Worm (Caenorhabditis elegans) whole organism, L1 larva: ENCODE results near the gene syd-9.
A peak's percentile ranks its signal among the peaks of the same experiment; 100 is the strongest.

Source experiments
- C04F5.9 ChIP-seq: sonication (generic microtip); optimal IDR thresholded peaks from 2 replicates; lab custom pipeline; 2016; ENCODE audit warnings: missing genetic modification characterization, missing compliant biosample characterization
- C16A3.4 ChIP-seq: fragments of 150-350 bp; optimal IDR thresholded peaks from 2 replicates; lab custom pipeline; 2014; ENCODE audit warnings: missing biosample characterization, missing genetic modification characterization
- F16B12.6 ChIP-seq: fragments of 150-350 bp; optimal IDR thresholded peaks from 2 replicates; lab custom pipeline; 2014; ENCODE audit warnings: missing biosample characterization, missing genetic modification characterization
- aly-2 ChIP-seq: fragments of 150-350 bp; optimal IDR thresholded peaks from 2 replicates; lab custom pipeline; 2014; ENCODE audit warnings: missing biosample characterization, missing genetic modification characterization
- blmp-1 ChIP-seq: fragments of 150-350 bp; optimal IDR thresholded peaks from 2 replicates; lab custom pipeline; 2014; ENCODE audit warnings: missing biosample characterization, missing genetic modification characterization
- ceh-8 ChIP-seq: fragments of 200-800 bp; sonication (Bioruptor generic); optimal IDR thresholded peaks from 2 replicates; lab custom pipeline; 2018; ENCODE audit warnings: mild to moderate bottlenecking, missing genetic modification characterization, moderate library complexity, missing compliant biosample characterization
- ceh-82 ChIP-seq, 3 experiments: fragments of 150-350 bp in 1 of 3; sonication (generic microtip) in 2 of 3; optimal IDR thresholded peaks; 2 replicates each; lab custom pipeline; 2014 to 2017; ENCODE audit warnings: missing biosample characterization in 3 of 3, missing genetic modification characterization in 3 of 3
- ces-1 ChIP-seq: fragments of 150-350 bp; optimal IDR thresholded peaks from 2 replicates; lab custom pipeline; 2014; ENCODE audit warnings: missing biosample characterization, missing genetic modification reagents, missing genetic modification characterization
- dpl-1 ChIP-seq, 3 experiments: fragments of 150-350 bp in 2 of 3; sonication (generic microtip) in 1 of 3; optimal IDR thresholded peaks; 2 replicates each; lab custom pipeline; 2014 to 2017; ENCODE audit warnings: missing biosample characterization in 3 of 3, missing genetic modification characterization in 3 of 3, missing genetic modification reagents in 3 of 3
- dsc-1 ChIP-seq: sonication (generic microtip); optimal IDR thresholded peaks from 2 replicates; lab custom pipeline; 2016; ENCODE audit warnings: mild to moderate bottlenecking, missing genetic modification characterization, missing compliant biosample characterization
- efl-3 ChIP-seq: fragments of 200-800 bp; sonication (Bioruptor generic); optimal IDR thresholded peaks from 2 replicates; lab custom pipeline; 2018; ENCODE audit warnings: mild to moderate bottlenecking, missing genetic modification characterization, missing compliant biosample characterization
- egl-13 ChIP-seq: sonication (generic microtip); optimal IDR thresholded peaks from 2 replicates; lab custom pipeline; 2016; ENCODE audit warnings: missing genotype, missing genetic modification reagents, missing genetic modification characterization, missing compliant biosample characterization
- egl-27 ChIP-seq, 2 experiments: fragments of 150-350 bp in 1 of 2; sonication (generic microtip); optimal IDR thresholded peaks; 3 replicates each; lab custom pipeline; 2017 to 2018; ENCODE audit warnings: missing biosample characterization in 2 of 2, missing genetic modification characterization in 2 of 2, missing genetic modification reagents in 2 of 2
- elt-2 ChIP-seq: sonication (generic microtip); optimal IDR thresholded peaks from 2 replicates; lab custom pipeline; 2016; ENCODE audit warnings: missing genetic modification characterization, mild to moderate bottlenecking, inconsistent platforms, missing compliant biosample characterization, missing genetic modification reagents
- elt-3 ChIP-seq, 6 experiments: fragments of 150-350 bp in 1 of 6; sonication (generic microtip); optimal IDR thresholded peaks; 2 replicates each; lab custom pipeline; 2017 to 2018; ENCODE audit warnings: missing biosample characterization in 6 of 6, missing genetic modification characterization in 6 of 6, inconsistent platforms in 1 of 6
- fkh-10 ChIP-seq: sonication (generic microtip); optimal IDR thresholded peaks from 2 replicates; lab custom pipeline; 2017; ENCODE audit warnings: missing biosample characterization, missing genetic modification reagents, missing genetic modification characterization
- fkh-4 ChIP-seq: sonication (generic microtip); optimal IDR thresholded peaks from 2 replicates; lab custom pipeline; 2016; ENCODE audit warnings: missing compliant biosample characterization, missing genetic modification characterization, borderline replicate concordance
- fkh-8 ChIP-seq: sonication (generic microtip); optimal IDR thresholded peaks from 2 replicates; lab custom pipeline; 2016; ENCODE audit warnings: mild to moderate bottlenecking, missing genetic modification characterization, missing compliant biosample characterization
- fos-1 ChIP-seq: fragments of 150-350 bp; optimal IDR thresholded peaks from 2 replicates; lab custom pipeline; 2014; ENCODE audit warnings: missing biosample characterization, missing genetic modification characterization
- grh-1 ChIP-seq: fragments of 200-800 bp; sonication (Bioruptor generic); IDR thresholded peaks from 2 replicates; pipeline ENCODE4 v1.3.6; 2022; ENCODE audit warnings: missing genetic modification reagents, missing genetic modification characterization, missing compliant biosample characterization
- irx-1 ChIP-seq: sonication (generic microtip); optimal IDR thresholded peaks from 2 replicates; lab custom pipeline; 2016; ENCODE audit warnings: missing genetic modification characterization, missing compliant biosample characterization
- jun-1 ChIP-seq: fragments of 150-350 bp; optimal IDR thresholded peaks from 2 replicates; lab custom pipeline; 2014; ENCODE audit warnings: missing biosample characterization, missing genetic modification reagents, missing genetic modification characterization
- lin-14 ChIP-seq: fragments of 200-800 bp; sonication (Bioruptor generic); optimal IDR thresholded peaks from 2 replicates; lab custom pipeline; 2018; ENCODE audit warnings: mild to moderate bottlenecking, missing genetic modification characterization, moderate library complexity, missing compliant biosample characterization
- lir-3 ChIP-seq: sonication (generic microtip); optimal IDR thresholded peaks from 2 replicates; lab custom pipeline; 2016; ENCODE audit warnings: mild to moderate bottlenecking, missing genetic modification characterization, moderate library complexity, missing compliant biosample characterization; ENCODE audit not compliant: poor library complexity
- mab-9 ChIP-seq: fragments of 200-800 bp; sonication (Bioruptor generic); IDR thresholded peaks from 2 replicates; pipeline ENCODE4 v1.3.6; 2022; ENCODE audit warnings: missing genetic modification reagents, missing genetic modification characterization, missing compliant biosample characterization
- mef-2 ChIP-seq: fragments of 150-350 bp; optimal IDR thresholded peaks from 2 replicates; lab custom pipeline; 2014; ENCODE audit warnings: missing biosample characterization, missing genetic modification characterization
- nhr-11 ChIP-seq: fragments of 150-350 bp; optimal IDR thresholded peaks from 2 replicates; lab custom pipeline; 2014; ENCODE audit warnings: missing biosample characterization, missing genetic modification characterization
- nhr-12 ChIP-seq: sonication (generic microtip); optimal IDR thresholded peaks from 2 replicates; lab custom pipeline; 2017; ENCODE audit warnings: missing biosample characterization, missing genetic modification characterization
- nhr-19 ChIP-seq: fragments of 200-800 bp; sonication (Bioruptor generic); conservative IDR thresholded peaks from 2 replicates; pipeline ENCODE4 v1.3.6; 2022; ENCODE audit warnings: missing genetic modification characterization, missing compliant biosample characterization
- nhr-237 ChIP-seq: fragments of 150-350 bp; optimal IDR thresholded peaks from 2 replicates; lab custom pipeline; 2014; ENCODE audit warnings: missing biosample characterization, missing genetic modification characterization
- nhr-47 ChIP-seq: sonication (generic microtip); optimal IDR thresholded peaks from 2 replicates; lab custom pipeline; 2016; ENCODE audit warnings: mild to moderate bottlenecking, missing genetic modification characterization, moderate library complexity, missing compliant biosample characterization
- nhr-77 ChIP-seq: fragments of 150-350 bp; optimal IDR thresholded peaks from 2 replicates; lab custom pipeline; 2014; ENCODE audit warnings: missing biosample characterization, missing genetic modification characterization
- nhr-85 ChIP-seq: sonication (generic microtip); peaks from one replicate; lab custom pipeline; 2016; ENCODE audit warnings: missing genetic modification characterization, inconsistent platforms, missing compliant biosample characterization
- nhr-90 ChIP-seq: sonication (generic microtip); optimal IDR thresholded peaks from 2 replicates; lab custom pipeline; 2016; ENCODE audit warnings: mild to moderate bottlenecking, missing genetic modification characterization, missing compliant biosample characterization; ENCODE audit not compliant: poor library complexity
- pqm-1 ChIP-seq: sonication (generic microtip); optimal IDR thresholded peaks from 3 replicates; lab custom pipeline; 2017; ENCODE audit warnings: missing biosample characterization, missing genetic modification characterization
- rnt-1 ChIP-seq: sonication (generic microtip); optimal IDR thresholded peaks from 2 replicates; lab custom pipeline; 2016; ENCODE audit warnings: mild to moderate bottlenecking, missing genetic modification characterization, moderate library complexity, missing compliant biosample characterization
- snu-23 ChIP-seq: sonication (generic microtip); optimal IDR thresholded peaks from 2 replicates; lab custom pipeline; 2016; ENCODE audit warnings: missing genetic modification characterization, missing compliant biosample characterization
- sox-4 ChIP-seq: sonication (generic microtip); optimal IDR thresholded peaks from 2 replicates; lab custom pipeline; 2016; ENCODE audit warnings: missing genetic modification characterization, missing compliant biosample characterization
- unc-130 ChIP-seq: fragments of 150-350 bp; optimal IDR thresholded peaks from 2 replicates; lab custom pipeline; 2017; ENCODE audit warnings: missing biosample characterization, missing genetic modification characterization, inconsistent platforms
- unc-62 ChIP-seq: fragments of 150-350 bp; optimal IDR thresholded peaks from 2 replicates; lab custom pipeline; 2014; ENCODE audit warnings: missing biosample characterization, missing genetic modification reagents, missing genetic modification characterization
- unc-86 ChIP-seq: sonication (generic microtip); optimal IDR thresholded peaks from 2 replicates; lab custom pipeline; 2016; ENCODE audit warnings: missing genetic modification characterization, missing compliant biosample characterization
- vab-15 ChIP-seq: sonication (generic microtip); optimal IDR thresholded peaks from 2 replicates; lab custom pipeline; 2017; ENCODE audit warnings: missing genotype, mild to moderate bottlenecking, missing genetic modification characterization, missing compliant biosample characterization
- xbp-1 ChIP-seq: sonication (generic microtip); optimal IDR thresholded peaks from 2 replicates; lab custom pipeline; 2016; ENCODE audit warnings: missing genetic modification characterization, missing compliant biosample characterization
- zip-4 ChIP-seq: fragments of 200-800 bp; sonication (Bioruptor generic); optimal IDR thresholded peaks from 2 replicates; lab custom pipeline; 2018; ENCODE audit warnings: mild to moderate bottlenecking, missing genetic modification characterization, moderate library complexity, missing compliant biosample characterization
- ztf-11 ChIP-seq, 2 experiments: sonication (generic microtip); optimal IDR thresholded peaks; 2 replicates each; lab custom pipeline; 2016 to 2017; ENCODE audit warnings: missing genetic modification characterization in 2 of 2, missing biosample characterization in 1 of 2, missing compliant biosample characterization in 1 of 2
- ztf-4 ChIP-seq: fragments of 150-350 bp; optimal IDR thresholded peaks from 2 replicates; lab custom pipeline; 2014; ENCODE audit warnings: missing biosample characterization, missing genetic modification characterization

Gene syd-9

DNA sequence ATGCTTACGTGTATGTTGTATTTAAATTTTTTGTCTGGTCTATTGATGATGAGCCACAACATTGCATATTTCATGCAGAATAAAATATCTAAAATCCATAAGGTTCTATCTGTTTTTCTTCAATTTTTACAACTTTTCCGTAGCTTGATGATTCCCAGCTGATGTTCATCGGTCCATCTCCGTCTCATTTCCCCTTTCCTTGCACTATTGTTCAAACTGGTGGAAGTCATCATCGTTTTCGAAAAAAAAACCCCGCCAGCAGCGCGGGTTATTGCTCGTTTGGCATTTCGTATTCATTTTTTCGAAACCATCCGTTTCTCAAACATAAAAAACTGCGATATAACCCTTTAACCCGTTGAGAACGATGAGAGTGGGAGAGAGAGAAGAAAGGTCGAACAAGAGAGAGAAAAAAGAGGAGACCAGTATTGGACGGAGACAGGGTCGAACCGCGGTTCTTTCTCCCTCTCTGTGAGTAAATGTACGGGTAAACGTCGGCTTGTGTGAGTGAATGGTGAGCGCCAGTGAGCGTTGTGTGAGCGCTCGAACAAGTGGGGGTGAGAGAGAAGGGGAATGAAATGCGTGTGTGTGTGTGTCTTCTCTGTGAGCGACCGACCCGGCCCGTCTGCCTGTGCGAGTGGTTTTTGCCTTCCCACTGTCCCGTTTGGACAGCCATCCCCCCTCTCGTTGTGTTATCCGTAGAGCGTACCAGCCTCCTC is 46.9 kb downstream of the syd-9 start (continued):
- TF ChIP-seq fkh-4 (tag; lab: Kevin White, UChicago) (peak; percentile 58), nhr-237 (tag; lab: Kevin White, UChicago) (peak; percentile 66), nhr-77 (tag; lab: Kevin White, UChicago) (peak; percentile 90), unc-86 (tag; lab: Kevin White, UChicago) (peak; percentile 74), vab-15 (no peak), egl-27 (tag; optimal IDR thresholded peaks at IDR 0.05; lab: Kevin White, UChicago) (peak in 1 of 2 experiments; percentile 73), mef-2 (tag; lab: Kevin White, UChicago) (peak; percentile 68), dpl-1 (GFP tag; optimal IDR thresholded peaks at IDR 0.05; lab: Kevin White, UChicago) (peak; percentile 25 to 47 (median 37)), fos-1 (tag; lab: Kevin White, UChicago) (peak; percentile 53), F16B12.6 (tag; lab: Kevin White, UChicago) (peak; percentile 37), nhr-19 (GFP tag; lab: Robert Waterston, UW) (peak; percentile 77), fkh-8 (tag; lab: Kevin White, UChicago) (peak; percentile 82), nhr-11 (tag; lab: Kevin White, UChicago) (no peak), ztf-11 (tag; optimal IDR thresholded peaks at IDR 0.05; lab: Kevin White, UChicago) (peak in 1 of 2 experiments; percentile 59), nhr-47 (tag; lab: Kevin White, UChicago) (peak; percentile 86), ces-1 (GFP tag; lab: Kevin White, UChicago) (no peak), ztf-4 (tag; lab: Kevin White, UChicago) (peak; percentile 65), lir-3 (tag; lab: Kevin White, UChicago) (peak; percentile 18), egl-13 (tag; lab: Kevin White, UChicago) (peak; percentile 62), ceh-8 (GFP tag; lab: Kevin White, UChicago) (peak; percentile 65), C16A3.4 (tag; lab: Kevin White, UChicago) (peak; percentile 93), nhr-12 (no peak), blmp-1 (tag; lab: Kevin White, UChicago) (peak; percentile 48), mab-9 (peak; percentile 55), unc-130 (tag; lab: Kevin White, UChicago) (peak; percentile 16), rnt-1 (peak; percentile 69), unc-62 (no peak), ceh-82 (tag; optimal IDR thresholded peaks at IDR 0.05; lab: Kevin White, UChicago) (peak; percentile 44 to 85 (median 71)), xbp-1 (peak; percentile 87), zip-4 (GFP tag; lab: Kevin White, UChicago) (no peak), C04F5.9 (tag; lab: Kevin White, UChicago) (peak; percentile 9), elt-3 (tag; optimal IDR thresholded peaks at IDR 0.05; lab: Kevin White, UChicago) (peak in 3 of 6 experiments; percentile 62 to 86 (median 77)), nhr-90 (peak; percentile 78), elt-2 (tag; lab: Kevin White, UChicago) (peak; percentile 38), irx-1 (peak; percentile 68), pqm-1 (tag; lab: Kevin White, UChicago) (no peak), sox-4 (tag; lab: Kevin White, UChicago) (no peak), jun-1 (tag; lab: Kevin White, UChicago) (peak; percentile 74), dsc-1 (tag; lab: Kevin White, UChicago) (peak; percentile 79), grh-1 (peak; percentile 47), snu-23 (GFP tag; lab: Kevin White, UChicago) (peak; percentile 97), fkh-10 (peak; percentile 78), lin-14 (GFP tag; lab: Kevin White, UChicago) (peak; percentile 97), nhr-85 (tag; lab: Kevin White, UChicago) (peak; percentile 89), efl-3 (GFP tag; lab: Kevin White, UChicago) (no peak), aly-2 (tag; lab: Kevin White, UChicago) (peak; percentile 52)
- TF ChIP-seq, all 84 proteins: peak for 52
